Worm (Caenorhabditis elegans) whole organism, L4 larva: ENCODE measurements around the gene F49H6.12.

ENCODE experiments used
- D1046.2 ChIP-seq: fragments of 200-800 bp; sonication (Bioruptor generic); IDR thresholded peaks from 2 replicates; pipeline ENCODE4 v1.3.6; 2022; ENCODE audit warnings: missing genetic modification characterization, missing compliant biosample characterization
- F10B5.3 ChIP-seq: sonication (generic microtip); optimal IDR thresholded peaks from 2 replicates; lab custom pipeline; 2016; ENCODE audit warnings: mild to moderate bottlenecking, missing genetic modification characterization, missing compliant biosample characterization
- F26F4.8 ChIP-seq: fragments of 200-800 bp; sonication (Bioruptor generic); conservative IDR thresholded peaks from 2 replicates; pipeline ENCODE4 v1.3.6; 2022; ENCODE audit warnings: missing genetic modification characterization, missing compliant biosample characterization
- T20F7.1 ChIP-seq: fragments of 200-800 bp; sonication (Bioruptor generic); optimal IDR thresholded peaks from 2 replicates; lab custom pipeline; 2018; ENCODE audit warnings: mild to moderate bottlenecking, missing genetic modification characterization, missing compliant biosample characterization
- Y105C5A.15 ChIP-seq: fragments of 200-800 bp; sonication (Bioruptor generic); IDR thresholded peaks from 2 replicates; pipeline ENCODE4 v1.3.6; 2022; ENCODE audit warnings: missing genetic modification characterization, missing compliant biosample characterization
- Y5F2A.4 ChIP-seq: fragments of 200-800 bp; sonication (Bioruptor generic); optimal IDR thresholded peaks from 2 replicates; lab custom pipeline; 2018; ENCODE audit warnings: mild to moderate bottlenecking, missing genetic modification characterization, missing compliant biosample characterization
- ama-1 ChIP-seq: fragments of 150-350 bp; optimal IDR thresholded peaks from 2 replicates; lab custom pipeline; 2014; ENCODE audit warnings: inconsistent platforms, mixed read lengths
- ces-1 ChIP-seq: fragments of 150-350 bp; sonication (generic microtip); optimal IDR thresholded peaks from 4 replicates; lab custom pipeline; 2014; ENCODE audit warnings: missing biosample characterization, missing genetic modification reagents, missing genetic modification characterization
- dmd-8 ChIP-seq: fragments of 200-800 bp; sonication (Bioruptor generic); IDR thresholded peaks from 2 replicates; pipeline ENCODE4 v1.3.6; 2022; ENCODE audit warnings: missing genetic modification characterization, missing compliant biosample characterization
- dve-1 ChIP-seq: sonication (generic microtip); optimal IDR thresholded peaks from 2 replicates; lab custom pipeline; 2017; ENCODE audit warnings: antibody characterized with exemption, mild to moderate bottlenecking, missing genetic modification characterization, missing compliant biosample characterization; ENCODE audit not compliant: insufficient read depth
- fkh-10 ChIP-seq: fragments of 150-350 bp; optimal IDR thresholded peaks from 2 replicates; lab custom pipeline; 2014; ENCODE audit warnings: missing biosample characterization, missing genetic modification reagents, missing genetic modification characterization
- fos-1 ChIP-seq: fragments of 150-350 bp; optimal IDR thresholded peaks from 2 replicates; lab custom pipeline; 2014; ENCODE audit warnings: missing biosample characterization, missing genetic modification characterization
- hif-1 ChIP-seq, 2 experiments: sonication (generic microtip); optimal IDR thresholded peaks; 2 replicates each; lab custom pipeline; 2016 to 2017; ENCODE audit warnings: missing compliant biosample characterization in 2 of 2, missing genetic modification characterization in 2 of 2, missing genetic modification reagents in 2 of 2, missing genotype in 2 of 2, mild to moderate bottlenecking in 1 of 2
- lin-38 ChIP-seq: fragments of 200-800 bp; sonication (Bioruptor generic); IDR thresholded peaks from 2 replicates; pipeline ENCODE4 v1.3.6; 2022; ENCODE audit warnings: missing genetic modification reagents, missing genetic modification characterization, missing compliant biosample characterization
- lir-3 ChIP-seq: sonication (generic microtip); optimal IDR thresholded peaks from 2 replicates; lab custom pipeline; 2016; ENCODE audit warnings: mild to moderate bottlenecking, missing genetic modification characterization, missing compliant biosample characterization
- lsy-2 ChIP-seq, 2 experiments: fragments of 150-350 bp in 1 of 2; sonication (generic microtip) in 1 of 2; optimal IDR thresholded peaks; 2 replicates each; lab custom pipeline; 2014 to 2017; ENCODE audit warnings: missing biosample characterization in 2 of 2, missing genetic modification characterization in 2 of 2
- madf-9 ChIP-seq: fragments of 200-800 bp; sonication (Bioruptor generic); conservative IDR thresholded peaks from 2 replicates; pipeline ENCODE4 v1.3.6; 2022; ENCODE audit warnings: missing genetic modification reagents, missing genetic modification characterization, missing compliant biosample characterization
- mdl-1 ChIP-seq, 2 experiments: fragments of 150-350 bp in 1 of 2; sonication (generic microtip) in 1 of 2; optimal IDR thresholded peaks; 2 replicates each; lab custom pipeline; 2014 to 2017; ENCODE audit warnings: missing biosample characterization in 2 of 2, missing genetic modification characterization in 2 of 2
- mes-2 ChIP-seq: sonication (generic microtip); optimal IDR thresholded peaks from 2 replicates; lab custom pipeline; 2016; ENCODE audit warnings: missing genotype, mild to moderate bottlenecking, missing genetic modification characterization, missing compliant biosample characterization; ENCODE audit not compliant: poor library complexity, severe bottlenecking
- nhr-10 ChIP-seq: fragments of 150-350 bp; optimal IDR thresholded peaks from 2 replicates; lab custom pipeline; 2014; ENCODE audit warnings: missing biosample characterization, missing genetic modification characterization
- nhr-102 ChIP-seq: sonication (generic microtip); optimal IDR thresholded peaks from 2 replicates; lab custom pipeline; 2016; ENCODE audit warnings: mild to moderate bottlenecking, missing genetic modification characterization, moderate library complexity, missing compliant biosample characterization
- nhr-11 ChIP-seq: fragments of 150-350 bp; optimal IDR thresholded peaks from 2 replicates; lab custom pipeline; 2014; ENCODE audit warnings: missing biosample characterization, missing genetic modification characterization
- nhr-237 ChIP-seq: sonication (generic microtip); optimal IDR thresholded peaks from 2 replicates; lab custom pipeline; 2017; ENCODE audit warnings: missing biosample characterization, missing genetic modification characterization
- nhr-28 ChIP-seq: fragments of 150-350 bp; optimal IDR thresholded peaks from 2 replicates; lab custom pipeline; 2014; ENCODE audit warnings: missing biosample characterization, missing genetic modification characterization
- nhr-6 ChIP-seq: fragments of 150-350 bp; optimal IDR thresholded peaks from 2 replicates; lab custom pipeline; 2014; ENCODE audit warnings: missing biosample characterization, missing genetic modification characterization
- php-3 ChIP-seq: fragments of 200-800 bp; sonication (Bioruptor generic); IDR thresholded peaks from 2 replicates; pipeline ENCODE4 v1.3.6; 2022; ENCODE audit warnings: missing genetic modification reagents, missing genetic modification characterization, missing compliant biosample characterization
- sdz-12 ChIP-seq: fragments of 200-800 bp; sonication (Bioruptor generic); optimal IDR thresholded peaks from 2 replicates; lab custom pipeline; 2018; ENCODE audit warnings: mild to moderate bottlenecking, missing genetic modification characterization, missing compliant biosample characterization
- set-16 ChIP-seq: fragments of 200-800 bp; sonication (Bioruptor generic); IDR thresholded peaks from 2 replicates; pipeline ENCODE4 v1.3.6; 2022; ENCODE audit warnings: missing genetic modification reagents, missing genetic modification characterization, missing compliant biosample characterization
- snpc-4 ChIP-seq: fragments of 150-350 bp; optimal IDR thresholded peaks from 2 replicates; lab custom pipeline; 2014; ENCODE audit warnings: missing biosample characterization, missing genetic modification characterization
- spr-1 ChIP-seq: sonication (generic microtip); optimal IDR thresholded peaks from 2 replicates; lab custom pipeline; 2016; ENCODE audit warnings: mild to moderate bottlenecking, missing genetic modification characterization, missing compliant biosample characterization
- unc-62 ChIP-seq, 3 experiments: fragments of 150-350 bp in 1 of 3; sonication (generic microtip); optimal IDR thresholded peaks in 2 of 3; peaks in 1 of 3; 1 replicate in 1 of 3; 2 replicates in 2 of 3; lab custom pipeline; 2014 to 2017; ENCODE audit warnings: missing biosample characterization in 3 of 3, missing genetic modification characterization in 3 of 3, missing genetic modification reagents in 3 of 3, missing genotype in 1 of 3
- zfp-3 ChIP-seq: fragments of 200-800 bp; sonication (Bioruptor generic); conservative IDR thresholded peaks from 2 replicates; pipeline ENCODE4 v1.3.6; 2022; ENCODE audit warnings: missing genetic modification reagents, missing genetic modification characterization, missing compliant biosample characterization
- zip-11 ChIP-seq: fragments of 200-800 bp; sonication (Bioruptor generic); IDR thresholded peaks from 2 replicates; pipeline ENCODE4 v1.3.6; 2022; ENCODE audit warnings: missing genetic modification characterization, missing compliant biosample characterization
- ztf-7 ChIP-seq: fragments of 150-350 bp; optimal IDR thresholded peaks from 2 replicates; lab custom pipeline; 2014; ENCODE audit warnings: missing biosample characterization, missing genetic modification characterization

F49H6.12 gene

DNA sequence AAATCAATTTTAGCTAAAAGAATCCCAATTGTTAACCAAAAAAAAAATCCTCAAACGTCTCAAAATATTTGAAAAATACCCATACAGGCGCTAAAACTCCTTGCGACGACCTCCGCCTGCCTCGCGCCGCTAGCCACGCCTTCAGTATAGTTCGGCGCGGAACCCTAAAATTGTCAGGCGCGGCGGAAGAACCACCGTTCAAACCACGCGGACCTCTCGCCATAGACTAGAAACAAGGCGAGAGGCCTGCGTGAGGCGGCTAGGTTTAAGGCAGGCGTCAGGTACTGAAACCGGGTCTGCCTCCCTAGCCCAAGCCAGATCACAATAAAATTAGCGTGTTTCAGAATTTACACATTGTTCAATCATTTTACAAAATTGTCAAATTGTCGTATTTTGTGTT lies 28.9 kb downstream of the F49H6.12 start:
- TF ChIP-seq ces-1 (no peak), set-16 (peak; percentile 64)

DNA sequence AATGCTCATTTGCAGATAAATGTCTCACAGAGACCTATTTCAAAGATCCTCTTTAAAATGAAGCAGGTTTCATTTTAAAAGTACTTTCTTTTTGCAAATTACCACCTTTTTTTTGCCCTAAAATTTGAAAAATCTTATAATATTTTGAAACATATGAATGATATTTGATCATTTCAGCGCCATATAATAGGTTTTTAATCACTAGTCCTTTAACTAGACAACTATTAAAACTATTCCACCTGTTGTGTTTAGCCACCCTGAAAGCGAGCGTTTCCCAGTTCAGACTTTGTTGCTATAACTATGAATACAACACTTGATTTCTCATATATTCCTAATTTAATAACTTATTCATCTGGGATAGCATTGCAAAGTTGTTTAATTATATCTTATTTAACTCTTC lies 29.5 kb downstream of the F49H6.12 start, which contains the start of gene srz-95:
Gene srz-95 (plus strand): TSS at position 301 of the 400 bp plus-strand sequence.
- TF ChIP-seq spr-1 (tag; lab: Kevin White, UChicago): no peak
- TF ChIP-seq nhr-237 (tag; lab: Kevin White, UChicago): no peak
- TF ChIP-seq nhr-102 (tag; lab: Kevin White, UChicago): no peak
- TF ChIP-seq sdz-12: no peak
- no peak for TF ChIP-seq lin-38 (GFP tag; lab: Robert Waterston, UW)
- no peak for TF ChIP-seq ama-1 (lab: Kevin White, UChicago)
- no peak for TF ChIP-seq D1046.2 (GFP tag; lab: Robert Waterston, UW)
- TF ChIP-seq Y105C5A.15 (GFP tag; lab: Robert Waterston, UW): no peak
- no peak for TF ChIP-seq lsy-2 (tag; optimal IDR thresholded peaks at IDR 0.05; lab: Kevin White, UChicago)
- no peak for TF ChIP-seq F10B5.3 (tag; lab: Kevin White, UChicago)
- TF ChIP-seq snpc-4 (tag; lab: Kevin White, UChicago): no peak
- TF ChIP-seq php-3 (GFP tag; lab: Robert Waterston, UW): no peak
- no peak for TF ChIP-seq nhr-11 (tag; lab: Kevin White, UChicago)
- no peak for TF ChIP-seq Y5F2A.4 (GFP tag; lab: Kevin White, UChicago)
- no peak for TF ChIP-seq mdl-1 (tag; optimal IDR thresholded peaks at IDR 0.05; lab: Kevin White, UChicago)
- no peak for TF ChIP-seq mes-2 (tag; lab: Kevin White, UChicago)
- no peak for TF ChIP-seq nhr-28
- TF ChIP-seq zip-11 (GFP tag; lab: Robert Waterston, UW): no peak
- no peak for TF ChIP-seq hif-1 (tag; optimal IDR thresholded peaks at IDR 0.05; lab: Kevin White, UChicago)

DNA sequence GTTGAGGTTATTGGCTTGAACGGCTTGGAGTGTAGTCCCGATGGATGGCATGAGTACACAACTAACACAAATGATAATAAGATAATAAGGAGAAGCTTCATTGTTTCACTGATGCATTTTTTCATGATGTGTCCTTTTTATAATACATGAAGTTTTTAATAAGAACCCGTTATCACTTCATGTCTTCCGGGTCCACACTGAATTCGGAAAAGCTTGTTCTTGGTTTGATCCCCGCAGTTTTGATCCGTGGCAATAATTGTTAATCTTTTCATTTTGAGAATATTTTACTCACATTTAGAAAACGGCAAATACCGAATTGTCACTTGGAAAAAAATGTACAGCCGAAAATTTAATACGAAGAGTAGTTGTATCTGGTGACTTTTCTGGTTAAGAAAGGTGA lies 32.6 kb downstream of the F49H6.12 start, which contains the start of gene Y102A5C.27:
Gene Y102A5C.27 (minus strand): TSS at position 101 of the 400 bp plus-strand sequence.
- TF ChIP-seq madf-9 (GFP tag; lab: Robert Waterston, UW) (no peak), fkh-10 (GFP tag; lab: Kevin White, UChicago) (no peak), set-16 (no peak), fos-1 (tag; lab: Kevin White, UChicago) (no peak)

DNA sequence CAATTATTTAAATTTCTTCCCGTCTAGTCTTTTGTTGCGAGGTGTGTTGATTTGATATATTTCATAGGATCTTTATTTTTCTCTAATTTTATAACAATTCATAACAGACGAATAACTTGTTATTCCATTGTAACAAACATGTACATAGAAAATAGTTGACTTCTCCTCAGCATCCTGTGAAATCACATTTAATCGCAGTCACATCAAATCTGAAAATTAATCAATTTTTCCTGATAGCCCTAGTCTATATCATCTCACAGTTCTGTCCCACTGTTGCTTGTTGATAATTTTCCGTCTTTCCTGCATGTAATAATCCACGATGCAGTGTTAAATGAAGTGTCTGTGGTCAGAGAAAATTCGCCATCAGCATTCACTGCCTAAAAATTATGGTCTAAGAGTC lies 33.5 kb downstream of the F49H6.12 start:
- TF ChIP-seq nhr-10 (tag; lab: Kevin White, UChicago) (no peak), unc-62 (GFP tag; optimal IDR thresholded peaks at IDR 0.05 in 1 of 2; lab: Kevin White, UChicago) (peak in 1 of 2 experiments; percentile 97), unc-62 (tag; optimal IDR thresholded peaks at IDR 0.05; lab: Kevin White, UChicago) (no peak)

DNA sequence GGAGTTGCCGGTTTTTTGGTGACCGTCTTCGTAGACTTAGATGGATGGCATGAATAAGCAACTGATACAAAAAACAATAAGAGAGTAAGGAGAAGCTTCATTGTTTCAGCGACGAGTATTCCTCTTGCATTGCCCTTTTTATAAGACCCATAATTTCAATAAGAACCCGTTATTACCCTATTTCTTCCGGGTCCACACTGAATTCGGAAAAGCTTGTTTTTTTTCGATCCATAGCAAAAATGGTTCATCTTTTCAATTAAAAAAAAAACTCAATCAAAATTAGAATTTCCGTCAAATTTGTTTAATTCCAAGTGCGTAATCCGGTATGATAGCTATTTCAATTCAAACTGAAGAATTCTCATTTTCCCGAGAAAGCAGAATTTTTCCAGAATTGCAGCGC lies 34.2 kb downstream of the F49H6.12 start, which contains the start of gene Y102A5C.40:
Gene Y102A5C.40 (minus strand): TSS at position 101 of the 400 bp plus-strand sequence.
- no peak for TF ChIP-seq dmd-8 (GFP tag; lab: Robert Waterston, UW)
- TF ChIP-seq dve-1 (tag; lab: Kevin White, UChicago): no peak
- no peak for TF ChIP-seq T20F7.1
- no peak for TF ChIP-seq F26F4.8 (GFP tag; lab: Robert Waterston, UW)
- TF ChIP-seq ztf-7 (tag; lab: Kevin White, UChicago): no peak
- TF ChIP-seq zfp-3 (GFP tag; lab: Robert Waterston, UW): no peak
- TF ChIP-seq nhr-237 (tag; lab: Kevin White, UChicago): no peak
- no peak for TF ChIP-seq lin-38 (GFP tag; lab: Robert Waterston, UW)
- TF ChIP-seq nhr-6: no peak
- TF ChIP-seq lir-3: no peak
